Worm (Caenorhabditis elegans): ENCODE results near the gene eif-2Bepsilon.

DNA sequence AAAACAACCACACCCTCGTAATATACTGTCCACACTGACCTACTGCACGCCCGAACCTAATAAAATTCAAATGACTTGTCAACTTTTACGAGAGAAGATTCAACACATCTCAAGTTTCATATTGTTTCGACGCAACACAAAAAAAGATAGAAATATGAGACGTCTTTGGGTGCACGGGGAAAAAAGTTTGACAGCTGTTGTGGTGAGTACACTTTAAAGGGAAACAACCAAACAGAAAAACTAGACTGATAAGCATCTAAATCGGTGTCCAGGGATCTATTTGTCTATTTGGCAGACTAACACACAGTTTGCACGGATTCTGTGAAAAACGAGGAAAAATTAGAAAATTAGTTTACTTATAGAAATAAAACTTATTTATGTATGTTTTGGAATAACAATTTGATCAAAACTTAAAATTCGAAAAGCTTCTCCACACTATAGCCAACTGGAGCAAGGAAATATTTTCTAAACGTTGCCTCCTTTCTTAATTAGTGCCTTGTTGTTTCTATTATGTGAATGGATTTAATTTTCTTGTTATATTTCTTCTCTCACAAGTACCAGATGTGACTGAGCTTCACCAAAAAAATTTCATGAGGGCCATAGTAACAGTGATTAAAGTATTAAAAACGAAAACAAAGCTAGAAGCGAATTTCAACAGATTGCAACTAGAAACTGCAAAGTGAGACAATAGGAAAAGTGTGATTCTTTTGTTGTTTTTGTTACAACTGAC, 17.9 kb upstream of the eif-2Bepsilon start:
- TF ChIP-seq skn-1 (tag; optimal IDR thresholded peaks at IDR 0.05) (no peak), mep-1 (tag; optimal IDR thresholded peaks at IDR 0.05) (no peak), dpl-1 (GFP tag; optimal IDR thresholded peaks at IDR 0.05) (no peak), spr-1 (tag; optimal IDR thresholded peaks at IDR 0.05) (no peak)
